Fruit fly (Drosophila melanogaster) whole organism, embryonic: ENCODE data around the gene CG14720.

Experiments
- BEAF-32 ChIP-seq: fragments of 200-800 bp; sonication (Bioruptor generic); optimal IDR thresholded peaks from 3 replicates; lab custom pipeline; 2017; ENCODE audit warnings: missing biosample characterization, missing genetic modification characterization, mild to moderate bottlenecking, moderate library complexity, missing genetic modification reagents
- CG18262 ChIP-seq: fragments of 200-800 bp; optimal IDR thresholded peaks from 3 replicates; lab custom pipeline; 2019; ENCODE audit warnings: missing biosample characterization, mild to moderate bottlenecking, missing genetic modification characterization, moderate library complexity
- HLH4C ChIP-seq: fragments of 200-800 bp; sonication (Bioruptor generic); IDR thresholded peaks from 3 replicates; pipeline ENCODE4 v1.3.6; 2022; ENCODE audit warnings: missing biosample characterization, missing genetic modification characterization; ENCODE audit not compliant: partially characterized antibody
- ab ChIP-seq: fragments of 200-800 bp; sonication (Bioruptor generic); optimal IDR thresholded peaks from 2 replicates; lab custom pipeline; 2016; ENCODE audit warnings: missing biosample characterization, missing genetic modification characterization
- ato ChIP-seq: fragments of 200-800 bp; sonication (Bioruptor generic); IDR thresholded peaks from 2 replicates; pipeline ENCODE4 v1.3.6; 2022; ENCODE audit warnings: missing biosample characterization, missing genetic modification characterization; ENCODE audit not compliant: partially characterized antibody
- scrt ChIP-seq: fragments of 200-800 bp; sonication (Bioruptor generic); optimal IDR thresholded peaks from 2 replicates; lab custom pipeline; 2018; ENCODE audit warnings: missing biosample characterization, mild to moderate bottlenecking, missing genetic modification characterization, moderate library complexity
- sim ChIP-seq: fragments of 200-800 bp; sonication (Bioruptor generic); IDR thresholded peaks from 2 replicates; pipeline ENCODE4 v1.3.6; 2022; ENCODE audit warnings: missing biosample characterization, missing genetic modification characterization
- unc-4 ChIP-seq: fragments of 200-800 bp; sonication (Bioruptor generic); IDR thresholded peaks from 2 replicates; pipeline ENCODE4 v1.3.6; 2022; ENCODE audit warnings: missing biosample characterization, missing genetic modification characterization; ENCODE audit not compliant: partially characterized antibody

dm6 chr3R:11751756-11752155 is 40.3 kb downstream of the CG14720 start:
- TF ChIP-seq scrt (no peak), unc-4 (GFP tag; lab: Robert Waterston, UW) (no peak), BEAF-32 (GFP tag; lab: Kevin White, UChicago) (no peak), sim (GFP tag; lab: Robert Waterston, UW) (no peak), ab (no peak), HLH4C (GFP tag; lab: Robert Waterston, UW) (no peak), CG18262 (tag; lab: Kevin White, UChicago) (no peak), ato (GFP tag; lab: Robert Waterston, UW) (no peak)
